Fruit fly (Drosophila melanogaster) whole organism, pupa: ENCODE results near the gene sit.

ENCODE experiments used
- CG10348 ChIP-seq: fragments of 200-800 bp; sonication (Bioruptor generic); IDR thresholded peaks from 2 replicates; pipeline ENCODE4 v1.3.6; 2022; ENCODE audit warnings: missing biosample characterization, missing genetic modification characterization
- CG15710 ChIP-seq: fragments of 200-800 bp; sonication (Bioruptor generic); optimal IDR thresholded peaks from 2 replicates; lab custom pipeline; 2018; ENCODE audit warnings: missing biosample characterization, mild to moderate bottlenecking, missing genetic modification characterization, moderate library complexity
- CG17806 ChIP-seq: fragments of 200-800 bp; sonication (Bioruptor generic); optimal IDR thresholded peaks from 2 replicates; lab custom pipeline; 2018; ENCODE audit warnings: missing biosample characterization, mild to moderate bottlenecking, missing genetic modification characterization, moderate library complexity
- CG8159 ChIP-seq: fragments of 200-800 bp; sonication (Bioruptor generic); optimal IDR thresholded peaks from 3 replicates; lab custom pipeline; 2018; ENCODE audit warnings: missing biosample characterization, mild to moderate bottlenecking, missing genetic modification characterization, moderate library complexity
- D1 ChIP-seq: fragments of 200-800 bp; sonication (Bioruptor generic); optimal IDR thresholded peaks from 2 replicates; lab custom pipeline; 2018; ENCODE audit warnings: missing biosample characterization, mild to moderate bottlenecking, missing genetic modification characterization, moderate library complexity
- fd96Ca ChIP-seq: fragments of 200-800 bp; sonication (Bioruptor generic); IDR thresholded peaks from 3 replicates; pipeline ENCODE4 v1.3.6; 2022; ENCODE audit warnings: missing biosample characterization, missing genetic modification characterization

DNA sequence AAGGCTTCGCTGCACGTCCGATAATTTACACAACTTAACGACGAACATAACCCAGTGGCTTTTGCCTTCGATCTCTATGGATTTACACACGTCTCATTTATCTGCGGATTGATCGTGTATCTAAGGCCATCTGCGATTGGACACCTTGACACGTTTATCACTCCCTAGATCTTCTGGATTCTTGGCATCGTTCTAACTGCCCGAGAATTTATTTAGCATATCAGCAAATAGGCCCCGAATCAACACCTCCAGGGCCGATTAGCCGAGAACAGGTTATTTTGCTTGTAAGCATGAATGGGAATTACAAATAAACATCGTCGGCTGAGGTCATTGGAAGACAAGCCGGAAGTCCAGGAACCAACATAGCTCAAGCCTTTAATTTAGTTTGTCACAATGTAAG is 6.1 kb upstream of the sit start:
- TF ChIP-seq CG10348 (GFP tag; lab: Robert Waterston, UW) (no peak), CG17806 (no peak), CG15710 (tag; lab: Kevin White, UChicago) (no peak), fd96Ca (no peak), CG8159 (tag; lab: Kevin White, UChicago) (no peak), D1 (tag; lab: Kevin White, UChicago) (no peak)
